Fruit fly (Drosophila melanogaster) Kc167 (cell line): ENCODE results near the gene CG46314.

Experiments
- Myc ChIP-seq: fragments of >200 bp; optimal IDR thresholded peaks from 2 replicates; lab custom pipeline; 2017; ENCODE audit warnings: missing external identifiers
- h ChIP-seq: fragments of >200 bp; optimal IDR thresholded peaks from 3 replicates; lab custom pipeline; 2018; ENCODE audit warnings: missing external identifiers
- insv ChIP-seq: fragments of >200 bp; optimal IDR thresholded peaks from 3 replicates; lab custom pipeline; 2018; ENCODE audit warnings: missing external identifiers
- psq ChIP-seq: fragments of >200 bp; optimal IDR thresholded peaks from 2 replicates; lab custom pipeline; 2017; ENCODE audit warnings: missing external identifiers
- ttk ChIP-seq: sonication (Bioruptor generic); optimal IDR thresholded peaks from 2 replicates; lab custom pipeline; 2017; ENCODE audit warnings: missing external identifiers

dm6 chr2L:21344203-21344753, 30.1 kb downstream of the CG46314 start, which contains the start of gene Tsp39D:
- TF ChIP-seq psq (lab: Kevin White, UChicago) = no peak
- TF ChIP-seq Myc (lab: Kevin White, UChicago) = no peak
- TF ChIP-seq ttk = no peak
- no peak for TF ChIP-seq h (lab: Kevin White, UChicago)
- no peak for TF ChIP-seq insv (lab: Kevin White, UChicago)
